Worm (Caenorhabditis elegans): Measurements from ENCODE around the gene top-2.

DNA sequence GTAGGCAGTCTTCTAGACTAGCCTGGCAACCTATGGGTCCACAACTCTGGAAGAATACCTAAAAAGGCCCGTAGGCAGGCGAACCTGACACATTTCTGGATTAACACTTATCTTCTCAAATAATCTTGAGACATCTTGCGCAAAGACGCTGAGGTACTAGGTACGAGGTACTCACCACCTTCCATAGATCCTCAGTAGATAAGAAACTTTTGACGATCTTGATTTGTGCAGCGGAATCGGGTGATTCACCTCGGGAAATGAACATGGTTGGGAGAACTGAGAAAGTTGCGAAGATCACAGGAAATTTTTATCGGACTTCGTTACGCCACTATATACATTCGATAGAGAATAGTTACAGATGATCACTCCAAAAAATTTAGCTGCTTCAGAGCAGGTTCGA lies 13.2 kb downstream of the top-2 start:
- TF ChIP-seq mls-2 (tag; optimal IDR thresholded peaks at IDR 0.05) = no peak
- TF ChIP-seq snpc-4 (tag; optimal IDR thresholded peaks at IDR 0.05) = no peak
- TF ChIP-seq ces-1 (GFP tag; optimal IDR thresholded peaks at IDR 0.05) = no peak
- no peak for TF ChIP-seq pha-4 (tag; optimal IDR thresholded peaks at IDR 0.05)
- TF ChIP-seq flh-1 (GFP tag; optimal IDR thresholded peaks at IDR 0.05) = no peak
- no peak for TF ChIP-seq unc-62 (GFP tag; optimal IDR thresholded peaks at IDR 0.05)
- no peak for TF ChIP-seq hlh-1 (tag; optimal IDR thresholded peaks at IDR 0.05)
- no peak for TF ChIP-seq ceh-83 (GFP tag; optimal IDR thresholded peaks at IDR 0.05)
- TF ChIP-seq nhr-2 (tag; optimal IDR thresholded peaks at IDR 0.05) = no peak
- no peak for TF ChIP-seq nhr-76 (tag; optimal IDR thresholded peaks at IDR 0.05)
- TF ChIP-seq mab-5 (tag; optimal IDR thresholded peaks at IDR 0.05) = no peak
- peak; percentile 86 for TF ChIP-seq elt-1 (tag; optimal IDR thresholded peaks at IDR 0.05; ENCODE audit: borderline replicate concordance, insufficient read depth)
